Fruit fly (Drosophila melanogaster): ENCODE measurements around the gene hep.

hep gene

dm6 chrX:13090656-13091261 is 525 bp upstream of the hep start, which contains the start of gene lic (continued):
- TF ChIP-seq BtbVII (GFP tag; optimal IDR thresholded peaks at IDR 0.05): no peak
- no peak for TF ChIP-seq fd64A (GFP tag; optimal IDR thresholded peaks at IDR 0.05)
- TF ChIP-seq croc (GFP tag; conservative IDR thresholded peaks at IDR 0.05): no peak
- TF ChIP-seq onecut (GFP tag; IDR thresholded peaks at IDR 0.05): no peak
- TF ChIP-seq hbn (GFP tag; IDR thresholded peaks at IDR 0.05; ENCODE audit: partially characterized antibody): peak; percentile 64
- no peak for TF ChIP-seq CG10274 (GFP tag; optimal IDR thresholded peaks at IDR 0.05)
- TF ChIP-seq p53 (GFP tag; optimal IDR thresholded peaks at IDR 0.05): no peak
- no peak for TF ChIP-seq CG3726 (GFP tag; IDR thresholded peaks at IDR 0.05)
- TF ChIP-seq chif (GFP tag; optimal IDR thresholded peaks at IDR 0.05): no peak
- TF ChIP-seq Doc2 (GFP tag; IDR thresholded peaks at IDR 0.05): no peak
- TF ChIP-seq Doc3 (GFP tag; IDR thresholded peaks at IDR 0.05; ENCODE audit: partially characterized antibody): peak; percentile 63
- TF ChIP-seq PHDP (tag; optimal IDR thresholded peaks at IDR 0.05): no peak
- TF ChIP-seq Ets65A (GFP tag): no peak
- TF ChIP-seq CG5953 (GFP tag; IDR thresholded peaks at IDR 0.05): no peak
- TF ChIP-seq CG16779 (GFP tag; IDR thresholded peaks at IDR 0.05): no peak
- no peak for TF ChIP-seq ems (GFP tag; optimal IDR thresholded peaks at IDR 0.05)
- TF ChIP-seq Dip2 (GFP tag; IDR thresholded peaks at IDR 0.05): no peak
- TF ChIP-seq CG4404 (GFP tag; IDR thresholded peaks at IDR 0.05): no peak
- TF ChIP-seq Fer1 (GFP tag; optimal IDR thresholded peaks at IDR 0.05): no peak
- no peak for TF ChIP-seq ATbp (GFP tag; optimal IDR thresholded peaks at IDR 0.05)
- peak; percentile 72 for TF ChIP-seq BEAF-32 (GFP tag; optimal IDR thresholded peaks at IDR 0.05)
- TF ChIP-seq CG14860 (GFP tag; IDR thresholded peaks at IDR 0.05; ENCODE audit: partially characterized antibody): peak; percentile 77
- TF ChIP-seq org-1 (GFP tag; optimal IDR thresholded peaks at IDR 0.05): no peak
- TF ChIP-seq CG15073 (GFP tag; optimal IDR thresholded peaks at IDR 0.05): no peak
- no peak for TF ChIP-seq dmrt11E (tag; optimal IDR thresholded peaks at IDR 0.05)
- TF ChIP-seq klu (GFP tag; IDR thresholded peaks at IDR 0.05): no peak
- TF ChIP-seq Sox102F (GFP tag; optimal IDR thresholded peaks at IDR 0.05): no peak
- no peak for TF ChIP-seq ci (GFP tag; IDR thresholded peaks at IDR 0.05)
- no peak for TF ChIP-seq vvl (GFP tag; IDR thresholded peaks at IDR 0.05)
- no peak for TF ChIP-seq CG4282 (GFP tag; optimal IDR thresholded peaks at IDR 0.05)
- TF ChIP-seq nom (GFP tag; optimal IDR thresholded peaks at IDR 0.05): no peak
- TF ChIP-seq Ssrp (tag; optimal IDR thresholded peaks at IDR 0.05): no peak
- no peak for TF ChIP-seq ttk (GFP tag; IDR thresholded peaks at IDR 0.05)
- TF ChIP-seq HLH4C (GFP tag; IDR thresholded peaks at IDR 0.05; ENCODE audit: partially characterized antibody): peak; percentile 73
- peak; percentile 7 for TF ChIP-seq Ets97D (GFP tag; optimal IDR thresholded peaks at IDR 0.05)
- no peak for TF ChIP-seq CG13123 (GFP tag; optimal IDR thresholded peaks at IDR 0.05)
- no peak for TF ChIP-seq CG11456 (GFP tag; IDR thresholded peaks at IDR 0.05)
- TF ChIP-seq Pdp1 (GFP tag; optimal IDR thresholded peaks at IDR 0.05): no peak
- TF ChIP-seq phol (tag; optimal IDR thresholded peaks at IDR 0.05): no peak
- TF ChIP-seq CG32767 (GFP tag; IDR thresholded peaks at IDR 0.05): no peak
- no peak for TF ChIP-seq Camta (GFP tag; optimal IDR thresholded peaks at IDR 0.05)
- no peak for TF ChIP-seq CG2889 (GFP tag; IDR thresholded peaks at IDR 0.05)
- no peak for TF ChIP-seq zfh2 (GFP tag; optimal IDR thresholded peaks at IDR 0.05)
- TF ChIP-seq HmgD (GFP tag; optimal IDR thresholded peaks at IDR 0.05): no peak
- TF ChIP-seq pb (GFP tag; optimal IDR thresholded peaks at IDR 0.05): no peak
- no peak for TF ChIP-seq Hmx (GFP tag; optimal IDR thresholded peaks at IDR 0.05)
- no peak for TF ChIP-seq Adf1 (GFP tag; IDR thresholded peaks at IDR 0.05)
- TF ChIP-seq Hmr (GFP tag; optimal IDR thresholded peaks at IDR 0.05): no peak
- TF ChIP-seq H15 (GFP tag; IDR thresholded peaks at IDR 0.05): no peak
- no peak for TF ChIP-seq CG2202 (tag; optimal IDR thresholded peaks at IDR 0.05)
- TF ChIP-seq Mes4 (GFP tag; optimal IDR thresholded peaks at IDR 0.05): no peak
- no peak for TF ChIP-seq wek (GFP tag; optimal IDR thresholded peaks at IDR 0.05)

Measured in whole organism, embryonic.